Worm (Caenorhabditis elegans) whole organism, mixed stage, embryonic: ENCODE results near the gene pes-23.
"Not testable (repeated sequence)": the region's sequence is repeated elsewhere in the genome, so short reads cannot be mapped to it uniquely, and the experiment has no call there.

Experiments
- lin-13 ChIP-seq: fragments of 150-350 bp; optimal IDR thresholded peaks from 2 replicates; lab custom pipeline; 2014; ENCODE audit warnings: missing biosample characterization, missing genetic modification characterization
- nhr-12 ChIP-seq: fragments of 150-350 bp; optimal IDR thresholded peaks from 2 replicates; lab custom pipeline; 2014; ENCODE audit warnings: missing biosample characterization, missing genetic modification characterization
- nhr-237 ChIP-seq: fragments of 150-350 bp; optimal IDR thresholded peaks from 2 replicates; lab custom pipeline; 2014; ENCODE audit warnings: missing biosample characterization, missing genetic modification characterization
- nhr-28 ChIP-seq: fragments of 150-350 bp; optimal IDR thresholded peaks from 2 replicates; lab custom pipeline; 2014; ENCODE audit warnings: missing biosample characterization, missing genetic modification characterization
- snpc-4 ChIP-seq: fragments of 150-350 bp; optimal IDR thresholded peaks from 2 replicates; lab custom pipeline; 2014; ENCODE audit warnings: missing biosample characterization, missing genetic modification characterization
- unc-62 ChIP-seq: fragments of 150-350 bp; optimal IDR thresholded peaks from 2 replicates; lab custom pipeline; 2014; ENCODE audit warnings: missing biosample characterization, missing genetic modification reagents, missing genetic modification characterization
- ztf-11 ChIP-seq: fragments of 150-350 bp; optimal IDR thresholded peaks from 2 replicates; lab custom pipeline; 2014; ENCODE audit warnings: missing biosample characterization, missing genetic modification characterization

DNA sequence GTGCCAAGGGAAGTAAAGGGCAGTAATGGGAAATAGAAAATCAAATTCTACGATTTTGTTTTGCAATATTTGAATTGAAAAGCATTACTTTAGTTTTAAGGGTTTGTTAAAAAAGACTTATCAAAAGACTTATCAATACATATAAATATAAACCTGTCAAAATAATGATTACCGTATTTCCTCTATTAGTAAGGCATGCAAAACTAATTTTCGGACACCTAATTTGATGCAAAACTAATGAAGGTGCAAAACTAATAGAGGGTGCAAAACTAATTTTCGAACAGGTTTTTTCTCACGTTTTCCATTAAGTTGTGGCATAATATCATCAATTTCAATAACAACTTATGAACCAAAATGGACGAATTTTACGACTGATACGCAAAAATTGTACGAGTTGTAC is 19.4 kb upstream of the pes-23 start, which contains the start of gene F41C6.6:
- not testable (repeated sequence) for TF ChIP-seq lin-13 (tag; lab: Kevin White, UChicago); nhr-12 (tag; lab: Kevin White, UChicago); ztf-11 (tag; lab: Kevin White, UChicago); nhr-237 (tag; lab: Kevin White, UChicago); nhr-28 (tag; lab: Kevin White, UChicago); unc-62 (GFP tag; lab: Kevin White, UChicago); snpc-4
